Worm (Caenorhabditis elegans) whole organism, late embryonic: ENCODE data around the gene flwr-1.

ENCODE experiments used
- ahr-1 ChIP-seq: sonication (generic microtip); optimal IDR thresholded peaks from 2 replicates; lab custom pipeline; 2016; ENCODE audit warnings: missing genetic modification characterization, missing compliant biosample characterization
- ama-1 ChIP-seq: fragments of 150-350 bp; optimal IDR thresholded peaks from 2 replicates; lab custom pipeline; 2014
- ceh-19 ChIP-seq: fragments of 200-800 bp; sonication (Bioruptor generic); optimal IDR thresholded peaks from 2 replicates; lab custom pipeline; 2018; ENCODE audit warnings: mild to moderate bottlenecking, missing genetic modification characterization, missing compliant biosample characterization
- ceh-31 ChIP-seq: sonication (generic microtip); optimal IDR thresholded peaks from 2 replicates; lab custom pipeline; 2016; ENCODE audit warnings: missing genetic modification characterization, missing compliant biosample characterization
- fax-1 ChIP-seq: sonication (generic microtip); optimal IDR thresholded peaks from 2 replicates; lab custom pipeline; 2016; ENCODE audit warnings: missing genotype, missing genetic modification characterization, missing compliant biosample characterization

DNA sequence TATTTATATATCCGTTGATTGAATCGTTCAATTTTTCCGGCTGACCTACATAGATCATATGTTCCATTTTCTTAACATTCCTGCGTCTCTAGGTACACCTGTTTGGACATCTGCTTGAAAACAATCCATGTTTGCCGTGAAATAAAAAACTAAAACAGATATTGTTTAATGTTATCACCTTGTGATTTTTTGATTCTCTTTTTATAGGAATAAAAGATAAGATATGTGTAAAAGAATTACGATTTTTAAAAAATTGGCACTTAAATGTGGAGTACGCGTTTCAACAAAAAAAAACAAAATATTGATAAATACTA lies 22.8 kb downstream of the flwr-1 start:
- no peak for TF ChIP-seq ceh-31 (tag; lab: Kevin White, UChicago)
- no peak for TF ChIP-seq ceh-19 (GFP tag; lab: Kevin White, UChicago)
- TF ChIP-seq fax-1 = no peak
- no peak for TF ChIP-seq ahr-1
- TF ChIP-seq ama-1 = no peak
